Fruit fly (Drosophila melanogaster): ENCODE measurements around the gene pot.

pot gene

dm6 chrX:11922650-11923237, 5.7 kb upstream of the pot start:
- TF ChIP-seq Hr38 (GFP tag; optimal IDR thresholded peaks at IDR 0.05) (no peak), CG11762 (GFP tag; optimal IDR thresholded peaks at IDR 0.05; ENCODE audit: insufficient read depth) (no peak), vri (GFP tag; optimal IDR thresholded peaks at IDR 0.05) (peak; percentile 13), topi (GFP tag; optimal IDR thresholded peaks at IDR 0.05) (no peak), Sox14 (GFP tag; optimal IDR thresholded peaks at IDR 0.05) (no peak), Ets21C (GFP tag; optimal IDR thresholded peaks at IDR 0.05) (no peak), fd85E (GFP tag; optimal IDR thresholded peaks at IDR 0.05) (no peak), CG9139 (GFP tag; optimal IDR thresholded peaks at IDR 0.05) (no peak), Eip93F (GFP tag; optimal IDR thresholded peaks at IDR 0.05) (peak; percentile 30), CG15336 (GFP tag; IDR thresholded peaks at IDR 0.05) (no peak), fkh (GFP tag; optimal IDR thresholded peaks at IDR 0.05) (no peak), CG10669 (GFP tag; optimal IDR thresholded peaks at IDR 0.05) (no peak), CG8319 (GFP tag; optimal IDR thresholded peaks at IDR 0.05) (no peak), Eip78C (GFP tag) (peak; percentile 70), pdm3 (GFP tag; optimal IDR thresholded peaks at IDR 0.05) (no peak), CG11294 (GFP tag; IDR thresholded peaks at IDR 0.05) (no peak), CG6276 (GFP tag; optimal IDR thresholded peaks at IDR 0.05) (no peak), Smox (GFP tag; optimal IDR thresholded peaks at IDR 0.05) (no peak), CG34406 (GFP tag; optimal IDR thresholded peaks at IDR 0.05) (no peak), Sox15 (GFP tag; optimal IDR thresholded peaks at IDR 0.05) (no peak), CG4318 (GFP tag; optimal IDR thresholded peaks at IDR 0.05) (no peak), CG31627 (GFP tag; optimal IDR thresholded peaks at IDR 0.05) (no peak), svp (GFP tag) (no peak), salr (GFP tag; optimal IDR thresholded peaks at IDR 0.05) (no peak), ss (GFP tag; optimal IDR thresholded peaks at IDR 0.05) (no peak), CG32006 (GFP tag; optimal IDR thresholded peaks at IDR 0.05) (peak; percentile 6), esn (GFP tag; optimal IDR thresholded peaks at IDR 0.05) (no peak)

- TF ChIP-seq Sox15 (GFP tag; optimal IDR thresholded peaks at IDR 0.05) (peak; percentile 43), CG6276 (GFP tag; optimal IDR thresholded peaks at IDR 0.05) (peak; percentile 92), CG16779 (tag; optimal IDR thresholded peaks at IDR 0.05) (peak; percentile 79), Blimp-1 (GFP tag; optimal IDR thresholded peaks at IDR 0.05) (peak; percentile 61), Hr38 (GFP tag; optimal IDR thresholded peaks at IDR 0.05) (no peak), Eip78C (GFP tag) (peak; percentile 97), CG11902 (GFP tag; optimal IDR thresholded peaks at IDR 0.05) (peak; percentile 30), CG8119 (GFP tag; IDR thresholded peaks at IDR 0.05) (peak; percentile 90), CG32006 (GFP tag; optimal IDR thresholded peaks at IDR 0.05) (peak; percentile 92), net (GFP tag; optimal IDR thresholded peaks at IDR 0.05) (peak; percentile 77), CG7368 (GFP tag; optimal IDR thresholded peaks at IDR 0.05) (peak; percentile 53), Ets21C (GFP tag; optimal IDR thresholded peaks at IDR 0.05) (peak; percentile 66), CG6854 (GFP tag; optimal IDR thresholded peaks at IDR 0.05) (peak; percentile 73), CG8632 (GFP tag; optimal IDR thresholded peaks at IDR 0.05) (peak; percentile 78), CG3032 (tag; optimal IDR thresholded peaks at IDR 0.05) (peak; percentile 70), ss (GFP tag; optimal IDR thresholded peaks at IDR 0.05) (peak; percentile 36 to 42), spab (GFP tag; optimal IDR thresholded peaks at IDR 0.05) (peak; percentile 30), dsx (GFP tag; optimal IDR thresholded peaks at IDR 0.05; ENCODE audit: poor library complexity, severe bottlenecking) (peak; percentile 70), CG3919 (GFP tag; optimal IDR thresholded peaks at IDR 0.05) (peak; percentile 79), fd85E (GFP tag; optimal IDR thresholded peaks at IDR 0.05) (no peak), CG15336 (GFP tag; IDR thresholded peaks at IDR 0.05) (peak; percentile 95), salr (GFP tag; optimal IDR thresholded peaks at IDR 0.05) (peak in 1 of 2 experiments; percentile 69), fd59A (GFP tag; optimal IDR thresholded peaks at IDR 0.05) (peak; percentile 28), topi (GFP tag; optimal IDR thresholded peaks at IDR 0.05) (peak; percentile 86), CG34406 (GFP tag; optimal IDR thresholded peaks at IDR 0.05) (peak; percentile 71), vri (GFP tag; optimal IDR thresholded peaks at IDR 0.05) (peak; percentile 63), acj6 (GFP tag; optimal IDR thresholded peaks at IDR 0.05) (peak; percentile 83), CG11762 (GFP tag; optimal IDR thresholded peaks at IDR 0.05; ENCODE audit: insufficient read depth) (peak; percentile 76), CG1621 (tag; optimal IDR thresholded peaks at IDR 0.05) (peak; percentile 36), esn (GFP tag; optimal IDR thresholded peaks at IDR 0.05) (peak; percentile 87), CG31627 (GFP tag; optimal IDR thresholded peaks at IDR 0.05) (peak; percentile 79), cyc (GFP tag; optimal IDR thresholded peaks at IDR 0.05) (peak; percentile 76), Sox14 (GFP tag; optimal IDR thresholded peaks at IDR 0.05) (peak; percentile 84), CG8319 (GFP tag; optimal IDR thresholded peaks at IDR 0.05) (peak; percentile 50), eg (GFP tag; IDR thresholded peaks at IDR 0.05) (peak; percentile 84), Lpt (GFP tag; optimal IDR thresholded peaks at IDR 0.05) (peak; percentile 81), CG10631 (GFP tag; optimal IDR thresholded peaks at IDR 0.05) (peak; percentile 78), CG4318 (GFP tag; optimal IDR thresholded peaks at IDR 0.05) (peak; percentile 86)
Measured at dm6 chrX:11920959-11921358, 3.9 kb upstream of the pot start.
